Worm (Caenorhabditis elegans): ENCODE measurements around the gene T22D1.8.

T22D1.8 gene

ce11 chrIV:6883342-6883741, 22.8 kb downstream of the T22D1.8 start, which contains the start of gene tre-2:
Gene tre-2, minus strand, starts transcription at chrIV:6883442.
- TF ChIP-seq tab-1 (GFP tag; IDR thresholded peaks at IDR 0.05) (no peak), T22C8.4 (GFP tag; IDR thresholded peaks at IDR 0.05) (no peak), cog-1 (tag; optimal IDR thresholded peaks at IDR 0.05) (no peak), flt-1 (GFP tag; IDR thresholded peaks at IDR 0.05) (no peak), ztf-23 (GFP tag; IDR thresholded peaks at IDR 0.05) (no peak), med-1 (GFP tag; optimal IDR thresholded peaks at IDR 0.05; ENCODE audit: insufficient read depth) (no peak), ref-1 (GFP tag; conservative IDR thresholded peaks at IDR 0.05) (no peak), klf-2 (GFP tag; conservative IDR thresholded peaks at IDR 0.05) (no peak), ztf-29 (GFP tag; IDR thresholded peaks at IDR 0.05) (no peak)

ce11 chrIV:6881183-6881582, 25.0 kb downstream of the T22D1.8 start:
- no peak for TF ChIP-seq tab-1 (GFP tag; IDR thresholded peaks at IDR 0.05)
- no peak for TF ChIP-seq ztf-23 (GFP tag; IDR thresholded peaks at IDR 0.05)
- TF ChIP-seq T22C8.4 (GFP tag; IDR thresholded peaks at IDR 0.05) = no peak
- no peak for TF ChIP-seq cog-1 (tag; optimal IDR thresholded peaks at IDR 0.05)
- TF ChIP-seq med-1 (GFP tag; optimal IDR thresholded peaks at IDR 0.05; ENCODE audit: insufficient read depth) = no peak
- TF ChIP-seq ref-1 (GFP tag; conservative IDR thresholded peaks at IDR 0.05) = no peak
- no peak for TF ChIP-seq flt-1 (GFP tag; IDR thresholded peaks at IDR 0.05)
- no peak for TF ChIP-seq klf-2 (GFP tag; conservative IDR thresholded peaks at IDR 0.05)
- no peak for TF ChIP-seq ztf-29 (GFP tag; IDR thresholded peaks at IDR 0.05)

- TF ChIP-seq klf-2 (GFP tag; conservative IDR thresholded peaks at IDR 0.05) = no peak
Observed at ce11 chrIV:6880415-6880814, 25.7 kb downstream of the T22D1.8 start.

ce11 chrIV:6879666-6880210, 26.4 kb downstream of the T22D1.8 start:
- TF ChIP-seq cog-1 (tag; optimal IDR thresholded peaks at IDR 0.05) (no peak), flt-1 (GFP tag; IDR thresholded peaks at IDR 0.05) (no peak), ztf-23 (GFP tag; IDR thresholded peaks at IDR 0.05) (no peak), klf-2 (GFP tag; conservative IDR thresholded peaks at IDR 0.05) (no peak), ref-1 (GFP tag; conservative IDR thresholded peaks at IDR 0.05) (no peak), tab-1 (GFP tag; IDR thresholded peaks at IDR 0.05) (no peak), med-1 (GFP tag; optimal IDR thresholded peaks at IDR 0.05; ENCODE audit: insufficient read depth) (no peak), T22C8.4 (GFP tag; IDR thresholded peaks at IDR 0.05) (no peak), ztf-29 (GFP tag; IDR thresholded peaks at IDR 0.05) (no peak)

ce11 chrIV:6878912-6879554, 27.1 kb downstream of the T22D1.8 start:
- no peak for TF ChIP-seq tab-1 (GFP tag; IDR thresholded peaks at IDR 0.05)
- TF ChIP-seq ztf-29 (GFP tag; IDR thresholded peaks at IDR 0.05) = no peak
- no peak for TF ChIP-seq flt-1 (GFP tag; IDR thresholded peaks at IDR 0.05)
- no peak for TF ChIP-seq ztf-23 (GFP tag; IDR thresholded peaks at IDR 0.05)
- TF ChIP-seq med-1 (GFP tag; optimal IDR thresholded peaks at IDR 0.05; ENCODE audit: insufficient read depth) = no peak
- no peak for TF ChIP-seq ref-1 (GFP tag; conservative IDR thresholded peaks at IDR 0.05)
- TF ChIP-seq klf-2 (GFP tag; conservative IDR thresholded peaks at IDR 0.05) = no peak
- TF ChIP-seq cog-1 (tag; optimal IDR thresholded peaks at IDR 0.05) = no peak
- no peak for TF ChIP-seq T22C8.4 (GFP tag; IDR thresholded peaks at IDR 0.05)

ce11 chrIV:6872958-6873357, 33.2 kb downstream of the T22D1.8 start, which contains the start of gene srx-19:
Gene srx-19, plus strand, starts transcription at chrIV:6873258.
- no peak for TF ChIP-seq ref-1 (GFP tag; conservative IDR thresholded peaks at IDR 0.05)
- TF ChIP-seq ztf-29 (GFP tag; IDR thresholded peaks at IDR 0.05) = no peak
- TF ChIP-seq med-1 (GFP tag; optimal IDR thresholded peaks at IDR 0.05; ENCODE audit: insufficient read depth) = no peak
- no peak for TF ChIP-seq cog-1 (tag; optimal IDR thresholded peaks at IDR 0.05)
- no peak for TF ChIP-seq T22C8.4 (GFP tag; IDR thresholded peaks at IDR 0.05)
- TF ChIP-seq tab-1 (GFP tag; IDR thresholded peaks at IDR 0.05) = no peak
- no peak for TF ChIP-seq klf-2 (GFP tag; conservative IDR thresholded peaks at IDR 0.05)
- no peak for TF ChIP-seq flt-1 (GFP tag; IDR thresholded peaks at IDR 0.05)
- no peak for TF ChIP-seq ztf-23 (GFP tag; IDR thresholded peaks at IDR 0.05)

ce11 chrIV:6867791-6868190, 38.4 kb downstream of the T22D1.8 start, which contains the start of gene srx-20:
Gene srx-20, plus strand, starts transcription at chrIV:6868091.
- TF ChIP-seq ztf-29 (GFP tag; IDR thresholded peaks at IDR 0.05) (no peak), klf-2 (GFP tag; conservative IDR thresholded peaks at IDR 0.05) (no peak), ref-1 (GFP tag; conservative IDR thresholded peaks at IDR 0.05) (no peak), ztf-23 (GFP tag; IDR thresholded peaks at IDR 0.05) (no peak), flt-1 (GFP tag; IDR thresholded peaks at IDR 0.05) (no peak), tab-1 (GFP tag; IDR thresholded peaks at IDR 0.05) (no peak), T22C8.4 (GFP tag; IDR thresholded peaks at IDR 0.05) (no peak), cog-1 (tag; optimal IDR thresholded peaks at IDR 0.05) (no peak), med-1 (GFP tag; optimal IDR thresholded peaks at IDR 0.05; ENCODE audit: insufficient read depth) (no peak)

- TF ChIP-seq ztf-29 (GFP tag; IDR thresholded peaks at IDR 0.05) (no peak), klf-2 (GFP tag; conservative IDR thresholded peaks at IDR 0.05) (no peak), flt-1 (GFP tag; IDR thresholded peaks at IDR 0.05) (no peak), ref-1 (GFP tag; conservative IDR thresholded peaks at IDR 0.05) (no peak), ztf-23 (GFP tag; IDR thresholded peaks at IDR 0.05) (no peak), tab-1 (GFP tag; IDR thresholded peaks at IDR 0.05) (no peak), cog-1 (tag; optimal IDR thresholded peaks at IDR 0.05) (no peak), med-1 (GFP tag; optimal IDR thresholded peaks at IDR 0.05; ENCODE audit: insufficient read depth) (no peak), T22C8.4 (GFP tag; IDR thresholded peaks at IDR 0.05) (no peak)
Observed at ce11 chrIV:6859270-6859669, 46.9 kb downstream of the T22D1.8 start, which contains the start of gene R13H7.2. Gene R13H7.2, minus strand, starts transcription at chrIV:6859370.

ce11 chrIV:6852727-6853126, 53.4 kb downstream of the T22D1.8 start:
- TF ChIP-seq ref-1 (GFP tag; conservative IDR thresholded peaks at IDR 0.05) (no peak), ztf-29 (GFP tag; IDR thresholded peaks at IDR 0.05) (no peak), cog-1 (tag; optimal IDR thresholded peaks at IDR 0.05) (no peak), flt-1 (GFP tag; IDR thresholded peaks at IDR 0.05) (no peak), klf-2 (GFP tag; conservative IDR thresholded peaks at IDR 0.05) (no peak), tab-1 (GFP tag; IDR thresholded peaks at IDR 0.05) (no peak), T22C8.4 (GFP tag; IDR thresholded peaks at IDR 0.05) (no peak), ztf-23 (GFP tag; IDR thresholded peaks at IDR 0.05) (no peak), med-1 (GFP tag; optimal IDR thresholded peaks at IDR 0.05; ENCODE audit: insufficient read depth) (no peak)

Measured in whole organism, midembryonic.